Worm (Caenorhabditis elegans): ENCODE measurements around the gene C25F6.1.

ce11 chrX:5447941-5448340 is 38.3 kb upstream of the C25F6.1 start, which contains the start of gene C25F6.8:
- no peak for TF ChIP-seq lin-32 (GFP tag; optimal IDR thresholded peaks at IDR 0.05)
- TF ChIP-seq nhr-2 (tag; optimal IDR thresholded peaks at IDR 0.05): no peak
- TF ChIP-seq ztf-11 (tag; optimal IDR thresholded peaks at IDR 0.05): no peak
- no peak for TF ChIP-seq unc-62 (GFP tag; optimal IDR thresholded peaks at IDR 0.05)
- no peak for TF ChIP-seq lin-13 (tag; optimal IDR thresholded peaks at IDR 0.05)
- no peak for TF ChIP-seq snpc-4 (tag; optimal IDR thresholded peaks at IDR 0.05)
- TF ChIP-seq nhr-12 (tag; optimal IDR thresholded peaks at IDR 0.05): no peak
- TF ChIP-seq lsy-2 (tag; optimal IDR thresholded peaks at IDR 0.05): no peak
- TF ChIP-seq drap-1 (GFP tag; optimal IDR thresholded peaks at IDR 0.05): no peak
- no peak for TF ChIP-seq elt-1 (tag; optimal IDR thresholded peaks at IDR 0.05; ENCODE audit: borderline replicate concordance, insufficient read depth)
- no peak for TF ChIP-seq ceh-43 (GFP tag; optimal IDR thresholded peaks at IDR 0.05)
- no peak for TF ChIP-seq mep-1 (tag; optimal IDR thresholded peaks at IDR 0.05)
